Worm (Caenorhabditis elegans) whole organism, L4 larva: ENCODE measurements around the gene unc-34.

Experiments used
- F10B5.3 ChIP-seq: sonication (generic microtip); optimal IDR thresholded peaks from 2 replicates; lab custom pipeline; 2016; ENCODE audit warnings: mild to moderate bottlenecking, missing genetic modification characterization, missing compliant biosample characterization
- F26F4.8 ChIP-seq: fragments of 200-800 bp; sonication (Bioruptor generic); conservative IDR thresholded peaks from 2 replicates; pipeline ENCODE4 v1.3.6; 2022; ENCODE audit warnings: missing genetic modification characterization, missing compliant biosample characterization
- F44E2.7 ChIP-seq: fragments of 200-800 bp; sonication (Bioruptor generic); IDR thresholded peaks from 2 replicates; pipeline ENCODE4 v2.1.2; 2022; ENCODE audit warnings: missing genetic modification characterization, missing compliant biosample characterization
- aha-1 ChIP-seq: fragments of 150-350 bp; peaks from one replicate; lab custom pipeline; 2014; ENCODE audit warnings: missing biosample characterization, missing genetic modification characterization
- arid-1 ChIP-seq: fragments of 200-800 bp; sonication (Bioruptor generic); conservative IDR thresholded peaks from 2 replicates; pipeline ENCODE4 v1.3.6; 2022; ENCODE audit warnings: missing genetic modification reagents, missing genetic modification characterization, missing compliant biosample characterization
- attf-4 ChIP-seq: sonication (generic microtip); optimal IDR thresholded peaks from 3 replicates; lab custom pipeline; 2017; ENCODE audit warnings: missing biosample characterization, missing genetic modification characterization
- ceh-20 ChIP-seq: fragments of 200-800 bp; sonication (Bioruptor generic); IDR thresholded peaks from 2 replicates; pipeline ENCODE4 v1.3.6; 2022; ENCODE audit warnings: missing genetic modification reagents, missing genetic modification characterization, missing compliant biosample characterization
- ceh-28 ChIP-seq: fragments of 150-350 bp; optimal IDR thresholded peaks from 2 replicates; lab custom pipeline; 2014; ENCODE audit warnings: missing biosample characterization, missing genetic modification reagents, missing genetic modification characterization
- cey-2 ChIP-seq: sonication (generic microtip); optimal IDR thresholded peaks from 3 replicates; lab custom pipeline; 2017; ENCODE audit warnings: missing genetic modification characterization, mild to moderate bottlenecking, missing compliant biosample characterization, antibody characterized with exemption, borderline replicate concordance; ENCODE audit not compliant: insufficient read depth
- ctbp-1 ChIP-seq: fragments of 200-800 bp; sonication (Bioruptor generic); IDR thresholded peaks from 2 replicates; pipeline ENCODE4 v1.3.6; 2022; ENCODE audit warnings: missing genetic modification reagents, missing genetic modification characterization, missing compliant biosample characterization
- daf-8 ChIP-seq: fragments of 200-800 bp; sonication (Bioruptor generic); IDR thresholded peaks from 2 replicates; pipeline ENCODE4 v1.3.6; 2022; ENCODE audit warnings: missing genetic modification characterization, missing compliant biosample characterization
- dve-1 ChIP-seq: sonication (generic microtip); optimal IDR thresholded peaks from 2 replicates; lab custom pipeline; 2017; ENCODE audit warnings: antibody characterized with exemption, mild to moderate bottlenecking, missing genetic modification characterization, missing compliant biosample characterization; ENCODE audit not compliant: insufficient read depth
- fkh-10 ChIP-seq: fragments of 150-350 bp; optimal IDR thresholded peaks from 2 replicates; lab custom pipeline; 2014; ENCODE audit warnings: missing biosample characterization, missing genetic modification reagents, missing genetic modification characterization
- fos-1 ChIP-seq: fragments of 150-350 bp; optimal IDR thresholded peaks from 2 replicates; lab custom pipeline; 2014; ENCODE audit warnings: missing biosample characterization, missing genetic modification characterization
- gei-8 ChIP-seq: fragments of 200-800 bp; sonication (Bioruptor generic); optimal IDR thresholded peaks from 2 replicates; lab custom pipeline; 2018; ENCODE audit warnings: mild to moderate bottlenecking, missing genetic modification characterization, missing compliant biosample characterization
- hlh-11 ChIP-seq: fragments of 200-800 bp; sonication (Bioruptor generic); optimal IDR thresholded peaks from 2 replicates; lab custom pipeline; 2018; ENCODE audit warnings: mild to moderate bottlenecking, missing genetic modification characterization, missing compliant biosample characterization
- hlh-30 ChIP-seq: sonication (generic microtip); optimal IDR thresholded peaks from 2 replicates; lab custom pipeline; 2017; ENCODE audit warnings: antibody characterized with exemption, mild to moderate bottlenecking, missing genetic modification characterization, missing compliant biosample characterization; ENCODE audit not compliant: insufficient read depth
- hmg-1.1 ChIP-seq: fragments of 200-800 bp; sonication (Bioruptor generic); IDR thresholded peaks from 2 replicates; pipeline ENCODE4 v1.3.6; 2022; ENCODE audit warnings: missing genetic modification reagents, missing genetic modification characterization, missing compliant biosample characterization
- jun-1 ChIP-seq: fragments of 150-350 bp; optimal IDR thresholded peaks from 2 replicates; lab custom pipeline; 2014; ENCODE audit warnings: missing biosample characterization, missing genetic modification reagents, missing genetic modification characterization
- lin-29 ChIP-seq: fragments of 200-800 bp; sonication (Bioruptor generic); IDR thresholded peaks from 2 replicates; pipeline ENCODE4 v1.3.6; 2022; ENCODE audit warnings: missing genetic modification reagents, missing genetic modification characterization, missing compliant biosample characterization
- lin-38 ChIP-seq: fragments of 200-800 bp; sonication (Bioruptor generic); IDR thresholded peaks from 2 replicates; pipeline ENCODE4 v1.3.6; 2022; ENCODE audit warnings: missing genetic modification reagents, missing genetic modification characterization, missing compliant biosample characterization
- lir-3 ChIP-seq: sonication (generic microtip); optimal IDR thresholded peaks from 2 replicates; lab custom pipeline; 2016; ENCODE audit warnings: mild to moderate bottlenecking, missing genetic modification characterization, missing compliant biosample characterization
- lsy-2 ChIP-seq, 2 experiments: fragments of 150-350 bp in 1 of 2; sonication (generic microtip) in 1 of 2; optimal IDR thresholded peaks; 2 replicates each; lab custom pipeline; 2014 to 2017; ENCODE audit warnings: missing biosample characterization in 2 of 2, missing genetic modification characterization in 2 of 2
- madf-9 ChIP-seq: fragments of 200-800 bp; sonication (Bioruptor generic); conservative IDR thresholded peaks from 2 replicates; pipeline ENCODE4 v1.3.6; 2022; ENCODE audit warnings: missing genetic modification reagents, missing genetic modification characterization, missing compliant biosample characterization
- mep-1 ChIP-seq: fragments of 150-350 bp; sonication (generic microtip); optimal IDR thresholded peaks from 3 replicates; lab custom pipeline; 2014; ENCODE audit warnings: missing biosample characterization, missing genetic modification characterization
- mes-2 ChIP-seq: sonication (generic microtip); optimal IDR thresholded peaks from 2 replicates; lab custom pipeline; 2016; ENCODE audit warnings: missing genotype, mild to moderate bottlenecking, missing genetic modification characterization, missing compliant biosample characterization; ENCODE audit not compliant: poor library complexity, severe bottlenecking
- nhr-102 ChIP-seq: sonication (generic microtip); optimal IDR thresholded peaks from 2 replicates; lab custom pipeline; 2016; ENCODE audit warnings: mild to moderate bottlenecking, missing genetic modification characterization, moderate library complexity, missing compliant biosample characterization
- nhr-11 ChIP-seq: fragments of 150-350 bp; optimal IDR thresholded peaks from 2 replicates; lab custom pipeline; 2014; ENCODE audit warnings: missing biosample characterization, missing genetic modification characterization
- nhr-237 ChIP-seq: sonication (generic microtip); optimal IDR thresholded peaks from 2 replicates; lab custom pipeline; 2017; ENCODE audit warnings: missing biosample characterization, missing genetic modification characterization
- nhr-28 ChIP-seq: fragments of 150-350 bp; optimal IDR thresholded peaks from 2 replicates; lab custom pipeline; 2014; ENCODE audit warnings: missing biosample characterization, missing genetic modification characterization
- nhr-41 ChIP-seq: fragments of 200-800 bp; sonication (Bioruptor generic); IDR thresholded peaks from 2 replicates; pipeline ENCODE4 v1.3.6; 2022; ENCODE audit warnings: missing genetic modification reagents, missing genetic modification characterization, missing compliant biosample characterization
- nhr-76 ChIP-seq: fragments of 150-350 bp; optimal IDR thresholded peaks from 2 replicates; lab custom pipeline; 2014; ENCODE audit warnings: missing biosample characterization, missing genetic modification characterization
- pha-4 ChIP-seq, 2 experiments: fragments of 150-350 bp in 1 of 2; fragments of 200-800 bp in 1 of 2; sonication (Bioruptor generic) in 1 of 2; IDR thresholded peaks in 1 of 2; optimal IDR thresholded peaks in 1 of 2; 2 replicates each; pipeline versions ENCODE4 v1.3.6 to Lab custom; 2014 to 2022; ENCODE audit warnings: missing genetic modification characterization in 2 of 2, missing genetic modification reagents in 2 of 2, missing biosample characterization in 1 of 2, missing compliant biosample characterization in 1 of 2
- set-16 ChIP-seq: fragments of 200-800 bp; sonication (Bioruptor generic); IDR thresholded peaks from 2 replicates; pipeline ENCODE4 v1.3.6; 2022; ENCODE audit warnings: missing genetic modification reagents, missing genetic modification characterization, missing compliant biosample characterization
- snpc-4 ChIP-seq: fragments of 150-350 bp; optimal IDR thresholded peaks from 2 replicates; lab custom pipeline; 2014; ENCODE audit warnings: missing biosample characterization, missing genetic modification characterization
- spr-3 ChIP-seq: fragments of 200-800 bp; sonication (Bioruptor generic); optimal IDR thresholded peaks from 2 replicates; lab custom pipeline; 2018; ENCODE audit warnings: mild to moderate bottlenecking, missing genetic modification characterization, missing compliant biosample characterization
- tag-97 ChIP-seq: fragments of 200-800 bp; sonication (Bioruptor generic); IDR thresholded peaks from 2 replicates; pipeline ENCODE4 v1.3.6; 2022; ENCODE audit warnings: missing genetic modification characterization, missing compliant biosample characterization
- tra-1 ChIP-seq: fragments of 200-800 bp; sonication (Bioruptor generic); IDR thresholded peaks from 2 replicates; pipeline ENCODE4 v1.3.6; 2022; ENCODE audit warnings: missing genetic modification reagents, missing genetic modification characterization, missing compliant biosample characterization
- unc-62 ChIP-seq, 3 experiments: fragments of 150-350 bp in 1 of 3; sonication (generic microtip); optimal IDR thresholded peaks in 2 of 3; peaks in 1 of 3; 1 replicate in 1 of 3; 2 replicates in 2 of 3; lab custom pipeline; 2014 to 2017; ENCODE audit warnings: missing biosample characterization in 3 of 3, missing genetic modification characterization in 3 of 3, missing genetic modification reagents in 3 of 3, missing genotype in 1 of 3
- vab-7 ChIP-seq: fragments of 200-800 bp; sonication (Bioruptor generic); IDR thresholded peaks from 2 replicates; pipeline ENCODE4 v1.3.6; 2022; ENCODE audit warnings: missing genetic modification reagents, missing genetic modification characterization, missing compliant biosample characterization

unc-34 gene

ce11 chrV:979698-980097, 2.8 kb upstream of the unc-34 start:
- no peak for TF ChIP-seq daf-8
- TF ChIP-seq aha-1, result peak; percentile 95
- TF ChIP-seq ctbp-1 (GFP tag; lab: Robert Waterston, UW), result peak; percentile 72
- peak in 1 of 2 experiments; percentile 92 for TF ChIP-seq unc-62 (GFP tag; optimal IDR thresholded peaks at IDR 0.05 in 1 of 2; lab: Kevin White, UChicago)
- no peak for TF ChIP-seq unc-62 (tag; optimal IDR thresholded peaks at IDR 0.05; lab: Kevin White, UChicago)
- TF ChIP-seq lin-38, result no peak; the same call in 1 of the 2 replicates
- peak; percentile 33; the same call in 1 of the 2 replicates for TF ChIP-seq pha-4 (GFP tag; IDR thresholded peaks at IDR 0.05; lab: Robert Waterston, UW)
- no peak for TF ChIP-seq pha-4 (tag; optimal IDR thresholded peaks at IDR 0.05; lab: Kevin White, UChicago)
- TF ChIP-seq fkh-10 (GFP tag; lab: Kevin White, UChicago), result peak; percentile 31
- peak in 1 of 2 experiments; percentile 53 for TF ChIP-seq lsy-2 (tag; optimal IDR thresholded peaks at IDR 0.05; lab: Kevin White, UChicago)
- TF ChIP-seq fos-1 (tag; lab: Kevin White, UChicago), result no peak
- peak; percentile 6 for TF ChIP-seq dve-1 (tag; lab: Kevin White, UChicago)
- TF ChIP-seq hmg-1.1, result peak; percentile 51; the same call in 1 of the 2 replicates
- no peak for TF ChIP-seq arid-1 (GFP tag; lab: Robert Waterston, UW)
- TF ChIP-seq nhr-11, result peak; percentile 21
- TF ChIP-seq hlh-30 (tag; lab: Kevin White, UChicago), result peak; percentile 1
- peak; percentile 17; the same call in 1 of the 2 replicates for TF ChIP-seq tra-1 (GFP tag; lab: Robert Waterston, UW)
- peak; percentile 30 for TF ChIP-seq hlh-11 (tag; lab: Kevin White, UChicago)
- TF ChIP-seq mep-1, result peak; percentile 58
- no peak for TF ChIP-seq lin-29
- TF ChIP-seq lir-3 (tag; lab: Kevin White, UChicago), result no peak
- no peak for TF ChIP-seq cey-2 (tag; lab: Kevin White, UChicago)
- TF ChIP-seq nhr-41 (GFP tag; lab: Robert Waterston, UW), result no peak
- no peak for TF ChIP-seq gei-8 (GFP tag; lab: Kevin White, UChicago)
- no peak for TF ChIP-seq nhr-102 (tag; lab: Kevin White, UChicago)
- TF ChIP-seq set-16 (GFP tag; lab: Robert Waterston, UW), result peak; percentile 75
- peak; percentile 10 for TF ChIP-seq nhr-28 (tag; lab: Kevin White, UChicago)

DNA sequence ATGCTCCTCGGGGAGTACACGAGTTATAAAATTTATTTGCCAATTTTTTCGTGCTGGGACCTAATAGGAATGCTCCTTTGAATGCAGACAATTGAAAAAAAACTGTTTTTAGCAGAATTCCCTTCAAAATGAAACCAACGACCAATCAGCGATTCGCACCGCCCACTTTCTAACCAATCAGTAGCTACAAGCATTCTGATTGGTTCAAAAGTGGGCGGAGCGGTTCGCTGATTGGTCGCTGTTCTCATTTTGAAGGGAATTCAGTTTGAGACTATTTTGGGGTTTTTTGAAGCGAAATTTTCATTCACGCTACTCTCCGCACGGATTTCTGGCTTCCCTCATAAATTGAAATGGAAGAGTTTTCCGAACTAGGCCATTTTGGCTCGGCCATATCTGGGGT, 614 bp downstream of the unc-34 start:
- TF ChIP-seq vab-7 (GFP tag; lab: Robert Waterston, UW), result no peak
- no peak for TF ChIP-seq attf-4 (tag; lab: Kevin White, UChicago)

ce11 chrV:990300-990699, 7.8 kb downstream of the unc-34 start:
- TF ChIP-seq set-16 (GFP tag; lab: Robert Waterston, UW) (peak; percentile 94), jun-1 (no peak)
- TF ChIP-seq, all 104 proteins: peak for 1

DNA sequence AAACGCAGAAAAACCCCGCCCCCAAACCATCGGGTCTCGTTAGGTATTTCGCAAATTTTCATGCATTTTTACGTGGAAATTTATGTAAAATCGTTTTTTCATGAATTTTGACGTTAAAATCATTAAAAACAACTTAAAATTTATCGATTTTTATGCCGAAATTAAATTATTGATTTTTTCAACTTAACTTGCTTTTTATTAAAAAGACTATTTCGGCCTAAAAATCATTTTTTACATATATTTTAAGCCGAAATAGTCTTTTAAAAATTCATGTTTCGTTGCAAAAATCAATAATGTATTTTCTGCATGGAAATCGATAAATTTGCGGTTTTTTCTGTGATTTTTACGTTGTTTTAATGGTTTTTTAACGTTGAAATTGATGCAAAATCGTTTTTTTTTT, 13.1 kb downstream of the unc-34 start:
- TF ChIP-seq ceh-28 (peak; percentile 53), dve-1 (tag; lab: Kevin White, UChicago) (no peak), aha-1 (peak; percentile 43), ceh-20 (GFP tag; lab: Robert Waterston, UW) (no peak), unc-62 (GFP tag; optimal IDR thresholded peaks at IDR 0.05 in 1 of 2; lab: Kevin White, UChicago) (no peak), unc-62 (tag; optimal IDR thresholded peaks at IDR 0.05; lab: Kevin White, UChicago) (no peak)

DNA sequence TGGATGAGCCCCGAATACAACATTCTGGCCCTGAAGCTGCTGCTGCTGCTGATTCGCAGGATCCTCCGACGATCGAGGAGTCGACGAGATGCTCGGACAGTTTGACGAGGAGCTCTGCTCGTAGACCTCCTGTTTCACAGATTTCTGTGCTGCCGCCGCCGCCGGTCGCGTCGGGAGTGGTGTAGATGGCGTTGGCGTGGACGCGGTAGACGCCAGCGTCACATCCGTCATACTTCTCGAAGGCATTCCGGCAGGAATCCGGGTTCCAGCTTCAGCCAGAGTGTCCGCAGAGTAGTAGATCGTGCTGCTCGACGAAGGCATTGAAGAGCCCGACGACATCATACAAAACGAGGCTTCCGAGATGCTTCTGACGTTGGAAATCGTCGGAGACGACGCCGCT, 18.7 kb downstream of the unc-34 start:
- TF ChIP-seq F10B5.3 (tag; lab: Kevin White, UChicago) (no peak), nhr-237 (no peak), set-16 (GFP tag; lab: Robert Waterston, UW) (peak; percentile 90), madf-9 (GFP tag; lab: Robert Waterston, UW) (no peak), tag-97 (GFP tag; lab: Robert Waterston, UW) (no peak), snpc-4 (tag; lab: Kevin White, UChicago) (no peak), hmg-1.1 (no peak), F26F4.8 (no peak), mes-2 (no peak), F44E2.7 (GFP tag; lab: Robert Waterston, UW) (0 out of 2 replicates have a peak, but pooled peaks have one; percentile 10), spr-3 (GFP tag; lab: Kevin White, UChicago) (no peak), nhr-76 (tag; lab: Kevin White, UChicago) (no peak)
